Worm (Caenorhabditis elegans): ENCODE results near the gene srg-24.

Gene srg-24

DNA sequence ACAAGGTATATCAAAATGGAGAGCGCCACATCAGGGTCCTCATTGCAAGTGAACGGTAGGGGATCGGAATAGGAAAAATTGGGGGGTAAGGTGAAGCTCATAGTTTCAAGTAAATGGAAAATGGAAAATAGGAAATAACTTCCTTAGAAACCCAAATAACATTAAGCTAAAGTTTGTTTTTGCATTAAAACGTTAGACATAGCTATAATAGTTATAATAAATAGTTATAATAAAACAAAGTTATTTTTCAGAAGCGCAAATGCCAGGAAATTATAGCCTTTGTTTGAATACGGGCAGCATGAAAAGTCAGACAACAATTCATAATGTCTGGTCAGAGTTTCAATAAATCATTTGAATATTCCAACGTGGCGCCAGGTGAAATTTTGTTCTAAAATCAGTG lies at the start of gene srg-24:
srg-24 (minus strand) TSS at position 101 of the 400 bp plus-strand sequence.
- TF ChIP-seq ztf-3 (GFP tag; optimal IDR thresholded peaks at IDR 0.05) (no peak), B0336.3 (GFP tag; IDR thresholded peaks at IDR 0.05) (no peak), bed-1 (GFP tag; IDR thresholded peaks at IDR 0.05) (no peak), aptf-3 (GFP tag; IDR thresholded peaks at IDR 0.05) (no peak), nfya-1 (tag; optimal IDR thresholded peaks at IDR 0.05; ENCODE audit: borderline replicate concordance, insufficient read depth) (no peak), mcd-1 (GFP tag; IDR thresholded peaks at IDR 0.05) (no peak), snpc-3.4 (tag; optimal IDR thresholded peaks at IDR 0.05) (no peak), B0019.2 (GFP tag; conservative IDR thresholded peaks at IDR 0.05) (no peak), die-1 (tag; optimal IDR thresholded peaks at IDR 0.05) (no peak), chd-7 (tag; optimal IDR thresholded peaks at IDR 0.05) (no peak), athp-1 (tag; optimal IDR thresholded peaks at IDR 0.05) (no peak), T26A5.8 (tag; optimal IDR thresholded peaks at IDR 0.05) (no peak), madf-10 (tag; optimal IDR thresholded peaks at IDR 0.05) (no peak), sea-2 (GFP tag; IDR thresholded peaks at IDR 0.05) (no peak), F57C9.4 (tag; optimal IDR thresholded peaks at IDR 0.05) (no peak), madf-8 (GFP tag; conservative IDR thresholded peaks at IDR 0.05) (no peak)

DNA sequence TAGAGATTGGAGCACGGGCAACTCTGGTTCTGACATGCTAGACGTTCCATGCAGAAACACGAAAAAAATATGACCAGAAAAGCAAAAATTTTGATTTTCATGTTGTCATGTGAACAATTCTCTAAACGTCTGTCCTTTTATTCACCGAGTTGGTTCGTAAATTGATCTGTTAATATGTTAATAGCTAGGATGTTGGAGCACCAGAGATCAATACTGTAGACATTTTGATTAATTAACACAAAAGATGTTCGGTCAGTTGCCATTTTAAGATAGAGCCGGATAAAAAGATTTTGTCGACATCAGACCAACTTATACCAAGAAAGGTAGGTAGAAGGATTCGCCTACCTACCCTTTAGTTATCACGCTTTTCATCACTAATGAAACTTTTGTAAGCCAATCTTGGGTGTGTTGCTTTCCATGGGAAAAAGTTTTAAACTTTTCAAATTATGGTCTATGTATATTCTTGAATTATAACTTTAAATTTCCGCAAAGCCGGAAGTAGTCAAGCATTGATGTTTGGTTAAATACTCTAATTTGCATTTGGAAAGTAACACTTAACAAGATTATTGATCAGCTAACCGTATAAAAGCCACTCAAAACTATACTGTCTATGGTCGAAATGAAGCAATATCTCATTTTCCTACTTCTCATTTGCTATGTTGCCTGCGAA lies 49.2 kb upstream of the srg-24 start, which contains the start of the genes T10D4.11 and T10D4.1:
T10D4.11 (minus strand) TSS at position 101 of the 670 bp plus-strand sequence.
T10D4.1 (plus strand) TSS at position 620 of the 670 bp plus-strand sequence.
- TF ChIP-seq nfya-1 (tag; optimal IDR thresholded peaks at IDR 0.05; ENCODE audit: borderline replicate concordance, insufficient read depth) (no peak), attf-6 (GFP tag; IDR thresholded peaks at IDR 0.05) (no peak), let-607 (tag; optimal IDR thresholded peaks at IDR 0.05) (no peak), lin-54 (GFP tag; optimal IDR thresholded peaks at IDR 0.05) (no peak), unc-130 (GFP tag; optimal IDR thresholded peaks at IDR 0.05) (no peak), aptf-3 (GFP tag; IDR thresholded peaks at IDR 0.05) (no peak), K12H6.12 (tag; optimal IDR thresholded peaks at IDR 0.05) (no peak), unc-62 (GFP tag; optimal IDR thresholded peaks at IDR 0.05) (no peak), sea-2 (GFP tag; IDR thresholded peaks at IDR 0.05) (no peak), F57A8.1 (GFP tag; optimal IDR thresholded peaks at IDR 0.05) (no peak), Y67H2A.10 (GFP tag; conservative IDR thresholded peaks at IDR 0.05) (no peak), F33H1.4 (GFP tag; IDR thresholded peaks at IDR 0.05) (no peak), nfyb-1 (GFP tag; IDR thresholded peaks at IDR 0.05) (no peak)

DNA sequence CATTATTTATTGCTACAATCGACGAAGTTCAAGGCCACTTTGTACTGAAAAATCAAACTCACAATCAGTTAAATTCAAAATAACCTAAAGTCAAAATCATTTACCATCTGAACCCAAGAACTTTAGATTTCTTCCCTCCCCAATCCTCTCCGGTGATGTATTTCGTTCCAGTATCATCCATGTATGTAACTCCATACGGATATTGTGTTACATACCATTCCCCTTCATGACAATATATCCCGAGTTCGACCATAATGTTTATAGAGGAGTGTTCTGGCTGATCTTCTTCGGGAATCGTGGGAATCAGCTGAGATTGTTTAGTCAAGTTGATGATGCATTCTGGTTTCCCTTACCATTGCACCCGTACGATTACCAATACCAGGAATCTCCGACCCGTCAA lies 48.0 kb upstream of the srg-24 start:
- no peak for TF ChIP-seq pha-4 (tag; optimal IDR thresholded peaks at IDR 0.05)
- TF ChIP-seq egl-18 (GFP tag; IDR thresholded peaks at IDR 0.05) = no peak
- no peak for TF ChIP-seq Y53G8AR.9 (GFP tag; conservative IDR thresholded peaks at IDR 0.05)
- TF ChIP-seq aptf-3 (GFP tag; IDR thresholded peaks at IDR 0.05) = no peak

DNA sequence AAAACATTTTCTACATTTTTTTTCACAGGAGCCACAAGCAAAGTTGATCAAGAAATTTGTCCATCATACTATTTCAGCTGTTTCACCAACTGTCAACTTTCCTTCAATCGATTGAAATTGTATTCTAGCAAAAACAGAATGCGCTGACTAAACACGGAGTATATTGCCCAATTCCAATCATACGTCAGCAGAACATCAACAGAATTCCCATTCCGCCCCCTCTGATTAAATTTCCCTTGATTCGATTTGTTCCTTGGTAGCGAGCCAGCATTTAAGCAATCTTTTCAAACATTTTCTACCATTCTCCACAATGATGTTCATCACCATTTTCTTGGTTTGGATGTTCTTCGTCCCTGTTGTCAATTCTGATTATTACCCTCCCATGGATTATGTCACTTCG lies 45.4 kb upstream of the srg-24 start, which contains the start of gene T10D4.15:
T10D4.15 (plus strand) TSS at position 301 of the 400 bp plus-strand sequence.
- TF ChIP-seq nfya-1 (tag; optimal IDR thresholded peaks at IDR 0.05; ENCODE audit: borderline replicate concordance, insufficient read depth) (no peak), ztf-18 (tag; optimal IDR thresholded peaks at IDR 0.05) (no peak), F23B12.7 (tag; optimal IDR thresholded peaks at IDR 0.05; ENCODE audit: insufficient read depth) (no peak), F52B5.7 (tag; optimal IDR thresholded peaks at IDR 0.05) (no peak), lin-40 (tag; optimal IDR thresholded peaks at IDR 0.05) (no peak), D2030.7 (GFP tag; IDR thresholded peaks at IDR 0.05) (no peak), aptf-2 (GFP tag; conservative IDR thresholded peaks at IDR 0.05) (no peak), ztf-6 (GFP tag; IDR thresholded peaks at IDR 0.05) (no peak), dpff-1 (tag; optimal IDR thresholded peaks at IDR 0.05) (no peak), B0019.2 (GFP tag; conservative IDR thresholded peaks at IDR 0.05) (no peak), tbp1 (GFP tag; optimal IDR thresholded peaks at IDR 0.05) (no peak), die-1 (tag; optimal IDR thresholded peaks at IDR 0.05) (no peak)

All from whole organism, young adult.